Fruit fly (Drosophila melanogaster) whole organism, prepupa: ENCODE results near the gene caz.
A peak's percentile ranks its signal among the peaks of the same experiment; 100 is the strongest.

Source experiments
- Blimp-1 ChIP-seq: fragments of 200-800 bp; sonication (Bioruptor generic); optimal IDR thresholded peaks from 3 replicates; lab custom pipeline; 2017; ENCODE audit warnings: missing biosample characterization, missing genetic modification characterization, mild to moderate bottlenecking, moderate library complexity, missing genetic modification reagents
- CG10669 ChIP-seq: fragments of 200-800 bp; sonication (Bioruptor generic); optimal IDR thresholded peaks from 3 replicates; lab custom pipeline; 2018; ENCODE audit warnings: missing biosample characterization, mild to moderate bottlenecking, missing genetic modification characterization, moderate library complexity
- CG11294 ChIP-seq: fragments of 200-800 bp; sonication (Bioruptor generic); IDR thresholded peaks from 2 replicates; pipeline ENCODE4 v1.3.6; 2022; ENCODE audit warnings: missing biosample characterization, missing genetic modification characterization
- CG11902 ChIP-seq: fragments of 200-800 bp; sonication (Bioruptor generic); optimal IDR thresholded peaks from 3 replicates; lab custom pipeline; 2016; ENCODE audit warnings: missing biosample characterization, missing genetic modification characterization
- CG15336 ChIP-seq: fragments of 200-800 bp; sonication (Bioruptor generic); IDR thresholded peaks from 2 replicates; pipeline ENCODE4 v1.3.6; 2022; ENCODE audit warnings: missing biosample characterization, missing genetic modification characterization
- CG3032 ChIP-seq: fragments of 200-800 bp; optimal IDR thresholded peaks from 2 replicates; lab custom pipeline; 2019; ENCODE audit warnings: missing biosample characterization, mild to moderate bottlenecking, missing genetic modification characterization, moderate library complexity
- CG31627 ChIP-seq: fragments of 200-800 bp; sonication (Bioruptor generic); optimal IDR thresholded peaks from 3 replicates; lab custom pipeline; 2016; ENCODE audit warnings: missing biosample characterization, missing genetic modification characterization
- CG32006 ChIP-seq: fragments of 200-800 bp; sonication (Bioruptor generic); optimal IDR thresholded peaks from 3 replicates; lab custom pipeline; 2017; ENCODE audit warnings: missing biosample characterization, mild to moderate bottlenecking, missing genetic modification characterization
- CG34406 ChIP-seq: fragments of 200-800 bp; sonication (Bioruptor generic); optimal IDR thresholded peaks from 3 replicates; lab custom pipeline; 2016; ENCODE audit warnings: missing biosample characterization, missing genetic modification characterization
- CG3919 ChIP-seq: fragments of 200-800 bp; sonication (Bioruptor generic); optimal IDR thresholded peaks from 3 replicates; lab custom pipeline; 2016; ENCODE audit warnings: missing biosample characterization, missing genetic modification characterization
- CG4318 ChIP-seq: fragments of 200-800 bp; sonication (Bioruptor generic); optimal IDR thresholded peaks from 3 replicates; lab custom pipeline; 2017; ENCODE audit warnings: missing biosample characterization, mild to moderate bottlenecking, missing genetic modification characterization
- CG6792 ChIP-seq: fragments of 200-800 bp; sonication (Bioruptor generic); optimal IDR thresholded peaks from 3 replicates; lab custom pipeline; 2016; ENCODE audit warnings: missing biosample characterization, missing genetic modification characterization
- CG7368 ChIP-seq: fragments of 200-800 bp; sonication (Bioruptor generic); optimal IDR thresholded peaks from 3 replicates; lab custom pipeline; 2016; ENCODE audit warnings: missing biosample characterization, missing genetic modification characterization
- CG8319 ChIP-seq: fragments of 200-800 bp; sonication (Bioruptor generic); optimal IDR thresholded peaks from 3 replicates; lab custom pipeline; 2016; ENCODE audit warnings: missing biosample characterization, missing genetic modification characterization
- CG8632 ChIP-seq: fragments of 200-800 bp; sonication (Bioruptor generic); optimal IDR thresholded peaks from 3 replicates; lab custom pipeline; 2016; ENCODE audit warnings: missing biosample characterization, missing genetic modification characterization
- Eip75B ChIP-seq: fragments of 200-800 bp; sonication (Bioruptor generic); optimal IDR thresholded peaks from 3 replicates; lab custom pipeline; 2016; ENCODE audit warnings: missing biosample characterization, missing genetic modification characterization
- Eip78C ChIP-seq: fragments of 200-800 bp; sonication (Bioruptor generic); peaks from one replicate; lab custom pipeline; 2016; ENCODE audit warnings: missing biosample characterization, missing genetic modification characterization
- Eip93F ChIP-seq: fragments of 200-800 bp; sonication (Bioruptor generic); optimal IDR thresholded peaks from 2 replicates; lab custom pipeline; 2016; ENCODE audit warnings: missing biosample characterization, mild to moderate bottlenecking, missing genetic modification characterization
- Ets96B ChIP-seq: fragments of 200-800 bp; optimal IDR thresholded peaks from 2 replicates; lab custom pipeline; 2019; ENCODE audit warnings: missing biosample characterization, mild to moderate bottlenecking, missing genetic modification characterization, moderate library complexity
- Gug ChIP-seq: fragments of 200-800 bp; sonication (Bioruptor generic); IDR thresholded peaks from 2 replicates; pipeline ENCODE4 v1.3.6; 2022; ENCODE audit warnings: missing biosample characterization, missing genetic modification characterization
- Hr39 ChIP-seq: fragments of 200-800 bp; sonication (Bioruptor generic); optimal IDR thresholded peaks from 2 replicates; lab custom pipeline; 2016; ENCODE audit warnings: missing biosample characterization, missing genetic modification characterization
- Hr4 ChIP-seq: fragments of 200-800 bp; sonication (Bioruptor generic); optimal IDR thresholded peaks from 3 replicates; lab custom pipeline; 2016; ENCODE audit warnings: missing biosample characterization, missing genetic modification characterization
- Lpt ChIP-seq: fragments of 200-800 bp; sonication (Bioruptor generic); optimal IDR thresholded peaks from 3 replicates; lab custom pipeline; 2016; ENCODE audit warnings: missing biosample characterization, missing genetic modification characterization
- Met ChIP-seq: fragments of 200-800 bp; sonication (Bioruptor generic); optimal IDR thresholded peaks from 3 replicates; lab custom pipeline; 2016; ENCODE audit warnings: missing biosample characterization, missing genetic modification characterization
- OdsH ChIP-seq: fragments of 200-800 bp; sonication (Bioruptor generic); optimal IDR thresholded peaks from 3 replicates; lab custom pipeline; 2016; ENCODE audit warnings: missing biosample characterization, missing genetic modification characterization
- Smox ChIP-seq: fragments of 200-800 bp; sonication (Bioruptor generic); optimal IDR thresholded peaks from 3 replicates; lab custom pipeline; 2016; ENCODE audit warnings: missing biosample characterization, missing genetic modification characterization
- achi ChIP-seq: fragments of 200-800 bp; sonication (Bioruptor generic); optimal IDR thresholded peaks from 3 replicates; lab custom pipeline; 2016; ENCODE audit warnings: missing biosample characterization, missing genetic modification characterization
- acj6 ChIP-seq: fragments of 200-800 bp; sonication (Bioruptor generic); optimal IDR thresholded peaks from 3 replicates; lab custom pipeline; 2016; ENCODE audit warnings: missing biosample characterization, missing genetic modification characterization
- dsx ChIP-seq: fragments of 200-800 bp; optimal IDR thresholded peaks from 3 replicates; lab custom pipeline; 2019; ENCODE audit warnings: missing biosample characterization, mild to moderate bottlenecking, missing genetic modification characterization, moderate library complexity; ENCODE audit not compliant: poor library complexity, severe bottlenecking
- eg ChIP-seq: fragments of 200-800 bp; sonication (Bioruptor generic); IDR thresholded peaks from 3 replicates; pipeline ENCODE4 v1.3.6; 2022; ENCODE audit warnings: missing biosample characterization, missing genetic modification characterization
- esn ChIP-seq: fragments of 200-800 bp; sonication (Bioruptor generic); optimal IDR thresholded peaks from 2 replicates; lab custom pipeline; 2016; ENCODE audit warnings: missing biosample characterization, mild to moderate bottlenecking, missing genetic modification characterization, moderate library complexity
- fd59A ChIP-seq: fragments of 200-800 bp; sonication (Bioruptor generic); optimal IDR thresholded peaks from 2 replicates; lab custom pipeline; 2017; ENCODE audit warnings: missing biosample characterization, mild to moderate bottlenecking, missing genetic modification characterization, missing genetic modification reagents
- fkh ChIP-seq: fragments of 200-800 bp; sonication (Bioruptor generic); optimal IDR thresholded peaks from 3 replicates; lab custom pipeline; 2017; ENCODE audit warnings: missing biosample characterization, mild to moderate bottlenecking, missing genetic modification characterization, moderate library complexity
- net ChIP-seq: fragments of 200-800 bp; sonication (Bioruptor generic); optimal IDR thresholded peaks from 3 replicates; lab custom pipeline; 2016; ENCODE audit warnings: missing biosample characterization, missing genetic modification characterization
- pdm3 ChIP-seq: fragments of 200-800 bp; sonication (Bioruptor generic); optimal IDR thresholded peaks from 3 replicates; lab custom pipeline; 2016; ENCODE audit warnings: missing biosample characterization, missing genetic modification characterization
- salr ChIP-seq, 2 experiments: fragments of 200-800 bp; sonication (Bioruptor generic); optimal IDR thresholded peaks; 3 replicates each; lab custom pipeline; 2016 to 2018; ENCODE audit warnings: missing biosample characterization in 2 of 2, missing genetic modification characterization in 2 of 2, mild to moderate bottlenecking in 1 of 2
- ss ChIP-seq, 2 experiments: fragments of 200-800 bp; sonication (Bioruptor generic); optimal IDR thresholded peaks; 2 replicates in 1 of 2; 3 replicates in 1 of 2; lab custom pipeline; 2017 to 2018; ENCODE audit warnings: mild to moderate bottlenecking in 2 of 2, missing biosample characterization in 2 of 2, missing genetic modification characterization in 2 of 2, moderate library complexity in 1 of 2
- svp ChIP-seq: fragments of 200-800 bp; sonication (Bioruptor generic); peaks from one replicate; lab custom pipeline; 2016; ENCODE audit warnings: missing biosample characterization, missing genetic modification characterization
- vri ChIP-seq: fragments of 200-800 bp; sonication (Bioruptor generic); optimal IDR thresholded peaks from 3 replicates; lab custom pipeline; 2016; ENCODE audit warnings: missing biosample characterization, mild to moderate bottlenecking, missing genetic modification characterization

Gene caz

dm6 chrX:16270795-16271194 is 17.8 kb upstream of the caz start, which contains the start of gene Mfe2 (continued):
- TF ChIP-seq ss (GFP tag; optimal IDR thresholded peaks at IDR 0.05; lab: Kevin White, UChicago) = peak; percentile 84 to 85
- peak; percentile 47 for TF ChIP-seq CG31627 (GFP tag; lab: Kevin White, UChicago)
- no peak for TF ChIP-seq OdsH (GFP tag; lab: Kevin White, UChicago)
- no peak for TF ChIP-seq CG34406
- TF ChIP-seq Eip93F = no peak
- TF ChIP-seq fkh = no peak
- no peak for TF ChIP-seq salr (GFP tag; optimal IDR thresholded peaks at IDR 0.05; lab: Kevin White, UChicago)
- no peak for TF ChIP-seq Blimp-1 (GFP tag; lab: Kevin White, UChicago)
- TF ChIP-seq Ets96B (tag; lab: Kevin White, UChicago) = peak; percentile 24
- no peak for TF ChIP-seq Gug (GFP tag; lab: Robert Waterston, UW)
- TF ChIP-seq vri = peak; percentile 37
- no peak for TF ChIP-seq pdm3 (GFP tag; lab: Kevin White, UChicago)
- TF ChIP-seq Met (GFP tag; lab: Kevin White, UChicago) = peak; percentile 6
- TF ChIP-seq CG8319 (GFP tag; lab: Kevin White, UChicago) = no peak
- TF ChIP-seq CG4318 (GFP tag; lab: Kevin White, UChicago) = no peak
- TF ChIP-seq Eip78C (GFP tag; lab: Kevin White, UChicago) = peak; percentile 70
- TF ChIP-seq Lpt (GFP tag; lab: Kevin White, UChicago) = no peak
- peak; percentile 50 for TF ChIP-seq net
- TF ChIP-seq CG3919 (GFP tag; lab: Kevin White, UChicago) = peak; percentile 46
- no peak for TF ChIP-seq fd59A (GFP tag; lab: Kevin White, UChicago)

- TF ChIP-seq CG3919 (GFP tag; lab: Kevin White, UChicago) (no peak), Gug (GFP tag; lab: Robert Waterston, UW) (no peak), Met (GFP tag; lab: Kevin White, UChicago) (no peak), ss (GFP tag; optimal IDR thresholded peaks at IDR 0.05; lab: Kevin White, UChicago) (no peak), CG11902 (GFP tag; lab: Kevin White, UChicago) (no peak), Eip78C (GFP tag; lab: Kevin White, UChicago) (peak; percentile 11)
Measured at dm6 chrX:16275168-16275853, 13.3 kb upstream of the caz start.

dm6 chrX:16275854-16276338 is 12.7 kb upstream of the caz start, which contains the start of the genes kat80 and Prosalpha4:
Gene kat80 (minus strand): TSS chrX:16276180.
Gene Prosalpha4 (plus strand): TSS chrX:16276270.
- TF ChIP-seq CG34406 (peak; percentile 43), CG8632 (GFP tag; lab: Kevin White, UChicago) (peak; percentile 13), esn (GFP tag; lab: Kevin White, UChicago) (peak; percentile 19), OdsH (GFP tag; lab: Kevin White, UChicago) (peak; percentile 24), CG10669 (GFP tag; lab: Kevin White, UChicago) (peak; percentile 12), achi (GFP tag; lab: Kevin White, UChicago) (peak; percentile 40), Hr39 (GFP tag; lab: Kevin White, UChicago) (no peak), CG15336 (GFP tag; lab: Robert Waterston, UW) (no peak), CG11294 (no peak), salr (GFP tag; optimal IDR thresholded peaks at IDR 0.05; lab: Kevin White, UChicago) (no peak), ss (GFP tag; optimal IDR thresholded peaks at IDR 0.05; lab: Kevin White, UChicago) (peak in 1 of 2 experiments; percentile 0), Smox (GFP tag; lab: Kevin White, UChicago) (no peak), Eip75B (peak; percentile 50), svp (peak; percentile 45), CG3032 (tag; lab: Kevin White, UChicago) (peak; percentile 28), CG7368 (GFP tag; lab: Kevin White, UChicago) (peak; percentile 0), eg (GFP tag; lab: Robert Waterston, UW) (0 out of 3 replicates have a peak, but pooled peaks have one; percentile 36), CG32006 (peak; percentile 38), fkh (no peak), dsx (GFP tag; lab: Kevin White, UChicago) (peak; percentile 69), net (no peak), CG3919 (GFP tag; lab: Kevin White, UChicago) (peak; percentile 26), Hr4 (peak; percentile 33), CG6792 (GFP tag; lab: Kevin White, UChicago) (peak; percentile 22), Gug (GFP tag; lab: Robert Waterston, UW) (no peak), acj6 (GFP tag; lab: Kevin White, UChicago) (peak; percentile 2)
- TF ChIP-seq, all 60 proteins: peak for 18
